Fruit fly (Drosophila melanogaster) whole organism, embryonic: Measurements from ENCODE around the gene Vlet.

ENCODE experiments used
- Ada2b ChIP-seq: fragments of 200-800 bp; sonication (Bioruptor generic); IDR thresholded peaks from 2 replicates; pipeline ENCODE4 v1.3.6; 2022; ENCODE audit warnings: missing biosample characterization, missing genetic modification characterization
- CG10147 ChIP-seq: fragments of 200-800 bp; sonication (Bioruptor generic); optimal IDR thresholded peaks from 2 replicates; lab custom pipeline; 2019; ENCODE audit warnings: missing biosample characterization, mild to moderate bottlenecking, missing genetic modification characterization, moderate library complexity
- CG10462 ChIP-seq: fragments of 200-800 bp; sonication (Bioruptor generic); optimal IDR thresholded peaks from 2 replicates; lab custom pipeline; 2016; ENCODE audit warnings: missing biosample characterization, missing genetic modification characterization
- CG12155 ChIP-seq: fragments of 200-800 bp; sonication (Bioruptor generic); optimal IDR thresholded peaks from 3 replicates; lab custom pipeline; 2016; ENCODE audit warnings: missing biosample characterization, missing genetic modification characterization
- CG12219 ChIP-seq: fragments of 200-800 bp; sonication (Bioruptor generic); optimal IDR thresholded peaks from 3 replicates; lab custom pipeline; 2018; ENCODE audit warnings: missing biosample characterization, mild to moderate bottlenecking, missing genetic modification characterization
- CG13624 ChIP-seq: fragments of 200-800 bp; sonication (Bioruptor generic); optimal IDR thresholded peaks from 2 replicates; lab custom pipeline; 2016; ENCODE audit warnings: missing biosample characterization, missing genetic modification characterization
- CG1529 ChIP-seq: fragments of 200-800 bp; sonication (Bioruptor generic); optimal IDR thresholded peaks from 3 replicates; lab custom pipeline; 2018; ENCODE audit warnings: missing biosample characterization, missing genetic modification characterization
- CG1603 ChIP-seq: fragments of 200-800 bp; sonication (Bioruptor generic); optimal IDR thresholded peaks from 2 replicates; lab custom pipeline; 2019; ENCODE audit warnings: missing biosample characterization, mild to moderate bottlenecking, missing genetic modification characterization, moderate library complexity
- CG31388 ChIP-seq: fragments of 200-800 bp; sonication (Bioruptor generic); optimal IDR thresholded peaks from 2 replicates; lab custom pipeline; 2016; ENCODE audit warnings: missing biosample characterization, missing genetic modification characterization
- CG6254 ChIP-seq: fragments of 200-800 bp; sonication (Bioruptor generic); optimal IDR thresholded peaks from 3 replicates; lab custom pipeline; 2017; ENCODE audit warnings: mild to moderate bottlenecking, missing biosample characterization, missing genetic modification reagents, missing genetic modification characterization
- CG6272 ChIP-seq: fragments of 200-800 bp; sonication (Bioruptor generic); IDR thresholded peaks from 2 replicates; pipeline ENCODE4 v1.3.6; 2022; ENCODE audit warnings: missing biosample characterization, missing genetic modification characterization
- CG9609 ChIP-seq: fragments of 200-800 bp; sonication (Bioruptor generic); optimal IDR thresholded peaks from 3 replicates; lab custom pipeline; 2016; ENCODE audit warnings: missing biosample characterization, missing genetic modification characterization
- Camta ChIP-seq: fragments of 200-800 bp; sonication (Bioruptor generic); optimal IDR thresholded peaks from 2 replicates; lab custom pipeline; 2016; ENCODE audit warnings: missing biosample characterization, missing genetic modification characterization
- CrebB ChIP-seq: fragments of 200-800 bp; sonication (Bioruptor generic); optimal IDR thresholded peaks from 3 replicates; lab custom pipeline; 2018; ENCODE audit warnings: missing biosample characterization, mild to moderate bottlenecking, missing genetic modification characterization
- D19B ChIP-seq: fragments of 200-800 bp; sonication (Bioruptor generic); optimal IDR thresholded peaks from 2 replicates; lab custom pipeline; 2017; ENCODE audit warnings: missing biosample characterization, mild to moderate bottlenecking, missing genetic modification characterization
- Dref ChIP-seq: fragments of 200-800 bp; sonication (Bioruptor generic); IDR thresholded peaks from 2 replicates; pipeline ENCODE4 v1.3.6; 2022; ENCODE audit warnings: missing biosample characterization, missing genetic modification characterization
- E2f2 ChIP-seq: fragments of 200-800 bp; sonication (Bioruptor generic); IDR thresholded peaks from 2 replicates; pipeline ENCODE4 v1.3.6; 2022; ENCODE audit warnings: missing biosample characterization, missing genetic modification characterization
- Eip74EF ChIP-seq, 2 experiments: fragments of 200-800 bp in 1 of 2; fragments of >200 bp in 1 of 2; sonication (Bioruptor generic) in 1 of 2; optimal IDR thresholded peaks; 2 replicates each; lab custom pipeline; 2017 to 2019; ENCODE audit warnings: missing biosample characterization in 2 of 2, missing genetic modification characterization in 2 of 2, mild to moderate bottlenecking in 1 of 2, moderate library complexity in 1 of 2
- Elba2 ChIP-seq: fragments of 200-800 bp; sonication (Bioruptor generic); optimal IDR thresholded peaks from 3 replicates; lab custom pipeline; 2016; ENCODE audit warnings: missing biosample characterization, missing genetic modification characterization
- Fer1 ChIP-seq: fragments of 200-800 bp; sonication (Bioruptor generic); optimal IDR thresholded peaks from 2 replicates; lab custom pipeline; 2017; ENCODE audit warnings: missing biosample characterization, mild to moderate bottlenecking, missing genetic modification characterization
- Max ChIP-seq: fragments of 200-800 bp; sonication (Bioruptor generic); optimal IDR thresholded peaks from 2 replicates; lab custom pipeline; 2016; ENCODE audit warnings: missing biosample characterization, mild to moderate bottlenecking, missing genetic modification characterization
- Mes4 ChIP-seq: fragments of 200-800 bp; sonication (Bioruptor generic); optimal IDR thresholded peaks from 2 replicates; lab custom pipeline; 2016; ENCODE audit warnings: missing biosample characterization, missing genetic modification characterization
- NK7.1 ChIP-seq: fragments of 200-800 bp; sonication (Bioruptor generic); optimal IDR thresholded peaks from 3 replicates; lab custom pipeline; 2016; ENCODE audit warnings: missing biosample characterization, missing genetic modification characterization
- NfI ChIP-seq: fragments of 200-800 bp; sonication (Bioruptor generic); optimal IDR thresholded peaks from 3 replicates; lab custom pipeline; 2018; ENCODE audit warnings: missing biosample characterization, mild to moderate bottlenecking, missing genetic modification characterization, moderate library complexity
- Oaz ChIP-seq: fragments of 200-800 bp; sonication (Bioruptor generic); IDR thresholded peaks from 2 replicates; pipeline ENCODE4 v1.3.6; 2022; ENCODE audit warnings: missing biosample characterization, missing genetic modification characterization
- Pdp1 ChIP-seq, 2 experiments: fragments of 200-800 bp; sonication (Bioruptor generic); optimal IDR thresholded peaks; 3 replicates each; lab custom pipeline; 2016; ENCODE audit warnings: missing biosample characterization in 2 of 2, missing genetic modification characterization in 2 of 2, mild to moderate bottlenecking in 1 of 2, moderate library complexity in 1 of 2
- Poxn ChIP-seq: fragments of 200-800 bp; sonication (Bioruptor generic); IDR thresholded peaks from 2 replicates; pipeline ENCODE4 v1.3.6; 2022; ENCODE audit warnings: missing biosample characterization, missing genetic modification characterization
- Sox102F ChIP-seq: fragments of 200-800 bp; sonication (Bioruptor generic); optimal IDR thresholded peaks from 2 replicates; lab custom pipeline; 2018; ENCODE audit warnings: missing biosample characterization, mild to moderate bottlenecking, missing genetic modification characterization, moderate library complexity
- az2 ChIP-seq: fragments of 200-800 bp; sonication (Bioruptor generic); optimal IDR thresholded peaks from 3 replicates; lab custom pipeline; 2016; ENCODE audit warnings: missing biosample characterization, missing genetic modification characterization
- btn ChIP-seq: fragments of 200-800 bp; sonication (Bioruptor generic); optimal IDR thresholded peaks from 2 replicates; lab custom pipeline; 2016; ENCODE audit warnings: missing biosample characterization, missing genetic modification characterization
- cg ChIP-seq: fragments of 200-800 bp; sonication (Bioruptor generic); optimal IDR thresholded peaks from 3 replicates; lab custom pipeline; 2019; ENCODE audit warnings: missing biosample characterization, mild to moderate bottlenecking, missing genetic modification characterization, moderate library complexity
- dan ChIP-seq: fragments of 200-800 bp; sonication (Bioruptor generic); IDR thresholded peaks from 2 replicates; pipeline ENCODE4 v1.3.6; 2022; ENCODE audit warnings: missing biosample characterization, missing genetic modification characterization
- dpn ChIP-seq, 2 experiments: fragments of 200-800 bp; sonication (Bioruptor generic); optimal IDR thresholded peaks; 3 replicates each; lab custom pipeline; 2016; ENCODE audit warnings: missing biosample characterization in 2 of 2, missing genetic modification characterization in 2 of 2
- hb ChIP-seq: fragments of 200-800 bp; sonication (Bioruptor generic); IDR thresholded peaks from 3 replicates; pipeline ENCODE4 v1.3.6; 2022; ENCODE audit warnings: missing biosample characterization, missing genetic modification characterization; ENCODE audit not compliant: partially characterized antibody
- hkb ChIP-seq, 2 experiments: fragments of 200-800 bp in 1 of 2; fragments of >200 bp in 1 of 2; sonication (Bioruptor generic) in 1 of 2; IDR thresholded peaks in 1 of 2; optimal IDR thresholded peaks in 1 of 2; 2 replicates each; pipeline versions ENCODE4 v1.3.6 to Lab custom; 2017 to 2022; ENCODE audit warnings: missing biosample characterization in 1 of 2, missing genetic modification characterization in 1 of 2
- ken ChIP-seq: fragments of 200-800 bp; sonication (Bioruptor generic); IDR thresholded peaks from 3 replicates; pipeline ENCODE4 v1.3.6; 2022; ENCODE audit warnings: missing biosample characterization, missing genetic modification characterization
- mld ChIP-seq: fragments of 200-800 bp; sonication (Bioruptor generic); IDR thresholded peaks from 3 replicates; pipeline ENCODE4 v1.3.6; 2022; ENCODE audit warnings: missing biosample characterization, missing genetic modification characterization; ENCODE audit not compliant: partially characterized antibody
- nmo ChIP-seq: fragments of 200-800 bp; sonication (Bioruptor generic); optimal IDR thresholded peaks from 2 replicates; lab custom pipeline; 2018; ENCODE audit warnings: missing biosample characterization, mild to moderate bottlenecking, missing genetic modification characterization, moderate library complexity
- peb ChIP-seq: fragments of 200-800 bp; sonication (Bioruptor generic); IDR thresholded peaks from 2 replicates; pipeline ENCODE4 v1.3.6; 2022; ENCODE audit warnings: missing biosample characterization, missing genetic modification characterization
- pum ChIP-seq: fragments of 200-800 bp; sonication (Bioruptor generic); optimal IDR thresholded peaks from 2 replicates; lab custom pipeline; 2016; ENCODE audit warnings: missing biosample characterization, missing genetic modification characterization
- run ChIP-seq: fragments of 200-800 bp; sonication (Bioruptor generic); optimal IDR thresholded peaks from 3 replicates; lab custom pipeline; 2018; ENCODE audit warnings: missing biosample characterization, mild to moderate bottlenecking, missing genetic modification characterization
- sisA ChIP-seq: fragments of 200-800 bp; sonication (Bioruptor generic); IDR thresholded peaks from 2 replicates; pipeline ENCODE4 v1.3.6; 2022; ENCODE audit warnings: missing biosample characterization, missing genetic modification characterization
- so ChIP-seq: fragments of 200-800 bp; sonication (Bioruptor generic); IDR thresholded peaks from 3 replicates; pipeline ENCODE4 v1.3.6; 2022; ENCODE audit warnings: missing biosample characterization, missing genetic modification characterization
- ssp ChIP-seq: fragments of 200-800 bp; sonication (Bioruptor generic); IDR thresholded peaks from 2 replicates; pipeline ENCODE4 v1.3.6; 2022; ENCODE audit warnings: missing biosample characterization, missing genetic modification characterization
- tap ChIP-seq: fragments of 200-800 bp; optimal IDR thresholded peaks from 3 replicates; lab custom pipeline; 2019; ENCODE audit warnings: missing biosample characterization, mild to moderate bottlenecking, missing genetic modification characterization, moderate library complexity
- trem ChIP-seq: fragments of 200-800 bp; optimal IDR thresholded peaks from 3 replicates; lab custom pipeline; 2019; ENCODE audit warnings: missing biosample characterization, mild to moderate bottlenecking, missing genetic modification characterization, moderate library complexity
- zen ChIP-seq: fragments of 200-800 bp; sonication (Bioruptor generic); optimal IDR thresholded peaks from 3 replicates; lab custom pipeline; 2018; ENCODE audit warnings: missing biosample characterization, mild to moderate bottlenecking, missing genetic modification characterization, moderate library complexity

Gene Vlet

DNA sequence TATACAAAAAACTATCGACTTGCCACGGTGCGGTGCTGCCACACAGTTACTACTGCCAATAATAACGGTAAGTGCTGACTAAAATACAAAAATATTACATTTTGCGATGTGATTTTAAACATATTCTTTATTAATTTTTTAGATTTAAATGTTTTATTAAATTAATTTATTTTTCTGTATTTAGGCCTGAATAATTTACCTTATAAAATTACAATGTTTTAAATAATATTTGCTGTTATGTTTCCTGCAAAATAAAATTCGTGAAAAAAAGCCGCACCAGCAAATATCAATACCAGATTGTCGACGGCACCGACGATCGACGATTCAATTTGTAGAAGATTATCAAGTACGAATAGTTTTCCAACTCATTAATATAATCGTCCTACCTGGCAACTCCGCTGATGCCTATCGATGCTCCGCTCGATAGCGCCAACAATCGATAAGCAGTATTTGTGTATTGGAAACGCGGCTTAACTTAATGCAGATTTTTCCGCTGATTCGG is at the start of gene Vlet, which contains the start of gene bif (continued):
- TF ChIP-seq CG6272 (peak; percentile 31; the same call in 1 of the 2 replicates), zen (tag; lab: Kevin White, UChicago) (peak; percentile 62), CG12155 (GFP tag; lab: Kevin White, UChicago) (peak; percentile 41), cg (GFP tag; lab: Kevin White, UChicago) (no peak), nmo (GFP tag; lab: Kevin White, UChicago) (peak; percentile 80), CG10147 (GFP tag; lab: Kevin White, UChicago) (peak; percentile 51), Sox102F (GFP tag; lab: Kevin White, UChicago) (no peak), CG6254 (GFP tag; lab: Kevin White, UChicago) (peak; percentile 9), dpn (GFP tag; optimal IDR thresholded peaks at IDR 0.05; lab: Kevin White, UChicago) (peak; percentile 37 to 60), E2f2 (GFP tag; lab: Robert Waterston, UW) (peak; percentile 41), sisA (GFP tag; lab: Robert Waterston, UW) (peak; percentile 70), CG9609 (peak; percentile 62), ken (GFP tag; lab: Robert Waterston, UW) (peak; percentile 50; the same call in 1 of the 3 replicates)

dm6 chrX:11723946-11724345 is 45.6 kb upstream of the Vlet start, which contains the start of gene CG15221:
TSS of gene CG15221 (plus strand) at chrX:11724246.
- TF ChIP-seq tap, result no peak
- no peak for TF ChIP-seq CG31388
- no peak for TF ChIP-seq D19B
- no peak for TF ChIP-seq Elba2 (GFP tag; lab: Kevin White, UChicago)
- TF ChIP-seq Pdp1 (GFP tag; optimal IDR thresholded peaks at IDR 0.05; lab: Kevin White, UChicago), result no peak

DNA sequence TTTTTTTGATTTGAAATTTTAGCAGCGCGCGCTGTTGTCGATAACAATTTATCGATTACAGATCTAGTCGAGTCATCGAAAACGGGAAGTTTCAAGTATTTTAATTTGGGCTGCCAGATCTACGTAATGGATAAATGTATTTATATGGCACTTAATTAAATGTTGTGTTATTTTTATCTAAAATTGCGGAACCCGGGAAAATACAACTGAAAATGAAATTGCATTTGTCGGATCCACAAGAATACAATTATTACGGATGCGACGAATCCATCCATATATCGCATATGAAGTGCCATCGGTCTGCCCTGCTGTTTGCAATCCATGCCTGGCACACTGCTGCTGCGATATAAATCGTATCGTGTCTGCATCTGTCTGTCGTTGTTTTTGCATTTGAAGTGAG is 41.7 kb upstream of the Vlet start, which contains the start of gene Tango10:
Gene Tango10, plus strand, starts transcription at position 108 of the 400 bp plus-strand sequence.
- TF ChIP-seq Dref (peak; percentile 71), NK7.1 (GFP tag; lab: Kevin White, UChicago) (no peak), NfI (peak; percentile 45), CG10462 (GFP tag; lab: Kevin White, UChicago) (peak; percentile 6), CG1529 (no peak), Camta (GFP tag; lab: Kevin White, UChicago) (peak; percentile 52), az2 (GFP tag; lab: Kevin White, UChicago) (peak; percentile 29), Fer1 (GFP tag; lab: Kevin White, UChicago) (peak; percentile 57), CG12219 (GFP tag; lab: Kevin White, UChicago) (peak; percentile 18), pum (GFP tag; lab: Kevin White, UChicago) (peak; percentile 55), hkb (optimal IDR thresholded peaks at IDR 0.05; lab: Kevin White, UChicago) (no peak), hkb (GFP tag; IDR thresholded peaks at IDR 0.05; lab: Robert Waterston, UW) (no peak), so (GFP tag; lab: Robert Waterston, UW) (no peak), mld (GFP tag; lab: Robert Waterston, UW) (0 out of 3 replicates have a peak, but pooled peaks have one; percentile 57), dan (no peak), Eip74EF (GFP tag; optimal IDR thresholded peaks at IDR 0.05; lab: Kevin White, UChicago) (no peak), Mes4 (GFP tag; lab: Kevin White, UChicago) (peak; percentile 9), ssp (GFP tag; lab: Robert Waterston, UW) (peak; percentile 37), CG13624 (GFP tag; lab: Kevin White, UChicago) (peak; percentile 39), Max (GFP tag; lab: Kevin White, UChicago) (peak; percentile 37), Oaz (GFP tag; lab: Robert Waterston, UW) (0 out of 2 replicates have a peak, but pooled peaks have one; percentile 13), hb (GFP tag; lab: Robert Waterston, UW) (peak; percentile 67; the same call in 1 of the 3 replicates), CrebB (tag; lab: Kevin White, UChicago) (no peak), trem (peak; percentile 64), Ada2b (0 out of 2 replicates have a peak, but pooled peaks have one; percentile 24), CG1603 (tag; lab: Kevin White, UChicago) (peak; percentile 79), btn (GFP tag; lab: Kevin White, UChicago) (no peak), peb (peak; percentile 18; the same call in 1 of the 2 replicates), CG9609 (no peak), run (tag; lab: Kevin White, UChicago) (no peak), Poxn (GFP tag; lab: Robert Waterston, UW) (no peak)
